Fruit fly (Drosophila melanogaster) whole organism, embryonic: ENCODE measurements around the gene DIP-kappa.

Experiments used
- Aef1 ChIP-seq: fragments of 200-800 bp; sonication (Bioruptor generic); IDR thresholded peaks from 3 replicates; pipeline ENCODE4 v1.3.6; 2022; ENCODE audit warnings: missing biosample characterization, missing genetic modification characterization
- BEAF-32 ChIP-seq: fragments of 200-800 bp; sonication (Bioruptor generic); optimal IDR thresholded peaks from 3 replicates; lab custom pipeline; 2017; ENCODE audit warnings: missing biosample characterization, missing genetic modification characterization, mild to moderate bottlenecking, moderate library complexity, missing genetic modification reagents
- CG10209 ChIP-seq: fragments of 200-800 bp; sonication (Bioruptor generic); optimal IDR thresholded peaks from 3 replicates; lab custom pipeline; 2017; ENCODE audit warnings: missing biosample characterization, mild to moderate bottlenecking, missing genetic modification characterization, missing genetic modification reagents
- CG10321 ChIP-seq: fragments of 200-800 bp; sonication (Bioruptor generic); IDR thresholded peaks from 2 replicates; pipeline ENCODE4 v1.3.6; 2022; ENCODE audit warnings: missing biosample characterization, missing genetic modification characterization
- CG10959 ChIP-seq: fragments of 200-800 bp; sonication (Bioruptor generic); IDR thresholded peaks from 2 replicates; pipeline ENCODE4 v1.3.6; 2022; ENCODE audit warnings: missing biosample characterization, missing genetic modification characterization
- CG12155 ChIP-seq: fragments of 200-800 bp; sonication (Bioruptor generic); optimal IDR thresholded peaks from 3 replicates; lab custom pipeline; 2016; ENCODE audit warnings: missing biosample characterization, missing genetic modification characterization
- CG14860 ChIP-seq: fragments of 200-800 bp; sonication (Bioruptor generic); IDR thresholded peaks from 3 replicates; pipeline ENCODE4 v1.3.6; 2022; ENCODE audit warnings: missing biosample characterization, missing genetic modification characterization; ENCODE audit not compliant: partially characterized antibody
- CG15269 ChIP-seq: fragments of 200-800 bp; sonication (Bioruptor generic); optimal IDR thresholded peaks from 2 replicates; lab custom pipeline; 2018; ENCODE audit warnings: missing biosample characterization, mild to moderate bottlenecking, missing genetic modification characterization, moderate library complexity
- CG15479 ChIP-seq: fragments of 200-800 bp; sonication (Bioruptor generic); optimal IDR thresholded peaks from 3 replicates; lab custom pipeline; 2019; ENCODE audit warnings: missing biosample characterization, mild to moderate bottlenecking, missing genetic modification characterization, moderate library complexity
- CG2116 ChIP-seq: fragments of 200-800 bp; sonication (Bioruptor generic); optimal IDR thresholded peaks from 3 replicates; lab custom pipeline; 2018; ENCODE audit warnings: missing biosample characterization, mild to moderate bottlenecking, missing genetic modification characterization
- CG31441 ChIP-seq: fragments of 200-800 bp; sonication (Bioruptor generic); IDR thresholded peaks from 2 replicates; pipeline ENCODE4 v1.3.6; 2022; ENCODE audit warnings: missing biosample characterization, missing genetic modification characterization
- CG32767 ChIP-seq: fragments of 200-800 bp; sonication (Bioruptor generic); IDR thresholded peaks from 2 replicates; pipeline ENCODE4 v1.3.6; 2022; ENCODE audit warnings: missing biosample characterization, missing genetic modification characterization
- CG32772 ChIP-seq: fragments of 200-800 bp; sonication (Bioruptor generic); IDR thresholded peaks from 2 replicates; pipeline ENCODE4 v1.3.6; 2022; ENCODE audit warnings: missing biosample characterization, missing genetic modification characterization
- CG3281 ChIP-seq: fragments of 200-800 bp; sonication (Bioruptor generic); optimal IDR thresholded peaks from 3 replicates; lab custom pipeline; 2017; ENCODE audit warnings: missing biosample characterization, mild to moderate bottlenecking, missing genetic modification characterization
- CG4707 ChIP-seq: fragments of 200-800 bp; sonication (Bioruptor generic); optimal IDR thresholded peaks from 2 replicates; lab custom pipeline; 2018; ENCODE audit warnings: missing biosample characterization, mild to moderate bottlenecking, missing genetic modification characterization, moderate library complexity
- CG6175 ChIP-seq: fragments of 200-800 bp; sonication (Bioruptor generic); IDR thresholded peaks from 3 replicates; pipeline ENCODE4 v1.3.6; 2022; ENCODE audit warnings: missing biosample characterization, missing genetic modification characterization
- CG8924 ChIP-seq: fragments of 200-800 bp; optimal IDR thresholded peaks from 3 replicates; lab custom pipeline; 2019; ENCODE audit warnings: missing biosample characterization, mild to moderate bottlenecking, missing genetic modification characterization, moderate library complexity
- Dp ChIP-seq: fragments of 200-800 bp; sonication (Bioruptor generic); optimal IDR thresholded peaks from 2 replicates; lab custom pipeline; 2018; ENCODE audit warnings: missing biosample characterization, mild to moderate bottlenecking, missing genetic modification characterization, moderate library complexity
- Elba2 ChIP-seq: fragments of 200-800 bp; sonication (Bioruptor generic); optimal IDR thresholded peaks from 3 replicates; lab custom pipeline; 2016; ENCODE audit warnings: missing biosample characterization, missing genetic modification characterization
- Gug ChIP-seq: fragments of 200-800 bp; sonication (Bioruptor generic); IDR thresholded peaks from 4 replicates; pipeline ENCODE4 v1.3.6; 2022; ENCODE audit warnings: missing biosample characterization, missing genetic modification characterization
- HLH54F ChIP-seq: fragments of 200-800 bp; sonication (Bioruptor generic); optimal IDR thresholded peaks from 3 replicates; lab custom pipeline; 2016; ENCODE audit warnings: missing biosample characterization, missing genetic modification characterization
- Meics ChIP-seq: fragments of 200-800 bp; sonication (Bioruptor generic); optimal IDR thresholded peaks from 2 replicates; lab custom pipeline; 2017; ENCODE audit warnings: missing biosample characterization, mild to moderate bottlenecking, missing genetic modification characterization
- NC2α ChIP-seq: fragments of 200-800 bp; sonication (Bioruptor generic); optimal IDR thresholded peaks from 2 replicates; lab custom pipeline; 2016; ENCODE audit warnings: missing biosample characterization, missing genetic modification characterization
- Nf-YA ChIP-seq: fragments of 200-800 bp; sonication (Bioruptor generic); IDR thresholded peaks from 2 replicates; pipeline ENCODE4 v1.3.6; 2022; ENCODE audit warnings: missing biosample characterization, missing genetic modification characterization
- Nf-YC ChIP-seq: fragments of 200-800 bp; optimal IDR thresholded peaks from 3 replicates; lab custom pipeline; 2019; ENCODE audit warnings: missing biosample characterization, mild to moderate bottlenecking, missing genetic modification characterization, moderate library complexity
- Opbp ChIP-seq: fragments of 200-800 bp; sonication (Bioruptor generic); IDR thresholded peaks from 3 replicates; pipeline ENCODE4 v1.3.6; 2022; ENCODE audit warnings: missing biosample characterization, missing genetic modification characterization; ENCODE audit not compliant: partially characterized antibody
- PHDP ChIP-seq: fragments of 200-800 bp; sonication (Bioruptor generic); optimal IDR thresholded peaks from 3 replicates; lab custom pipeline; 2018; ENCODE audit warnings: missing biosample characterization, mild to moderate bottlenecking, missing genetic modification characterization, moderate library complexity
- Sry-β ChIP-seq: fragments of 200-800 bp; sonication (Bioruptor generic); optimal IDR thresholded peaks from 2 replicates; lab custom pipeline; 2018; ENCODE audit warnings: missing biosample characterization, mild to moderate bottlenecking, missing genetic modification characterization, moderate library complexity
- YL-1 ChIP-seq: fragments of 200-800 bp; sonication (Bioruptor generic); optimal IDR thresholded peaks from 3 replicates; lab custom pipeline; 2017; ENCODE audit warnings: missing biosample characterization, mild to moderate bottlenecking, missing genetic modification characterization
- az2 ChIP-seq: fragments of 200-800 bp; sonication (Bioruptor generic); optimal IDR thresholded peaks from 3 replicates; lab custom pipeline; 2016; ENCODE audit warnings: missing biosample characterization, missing genetic modification characterization
- corto ChIP-seq: fragments of 200-800 bp; sonication (Bioruptor generic); optimal IDR thresholded peaks from 2 replicates; lab custom pipeline; 2016; ENCODE audit warnings: missing biosample characterization, mild to moderate bottlenecking, missing genetic modification characterization, moderate library complexity
- cwo ChIP-seq: fragments of 200-800 bp; sonication (Bioruptor generic); optimal IDR thresholded peaks from 3 replicates; lab custom pipeline; 2017; ENCODE audit warnings: missing biosample characterization, missing genetic modification characterization, mild to moderate bottlenecking, moderate library complexity, missing genetic modification reagents
- emc ChIP-seq: fragments of 200-800 bp; sonication (Bioruptor generic); optimal IDR thresholded peaks from 2 replicates; lab custom pipeline; 2016; ENCODE audit warnings: missing biosample characterization, missing genetic modification characterization
- en ChIP-seq: fragments of 200-800 bp; sonication (Bioruptor generic); optimal IDR thresholded peaks from 2 replicates; lab custom pipeline; 2016; ENCODE audit warnings: missing biosample characterization, missing genetic modification characterization
- gro ChIP-seq: fragments of 200-800 bp; sonication (Bioruptor generic); optimal IDR thresholded peaks from 2 replicates; lab custom pipeline; 2016; ENCODE audit warnings: missing biosample characterization, missing genetic modification characterization
- gsb ChIP-seq: fragments of 200-800 bp; sonication (Bioruptor generic); IDR thresholded peaks from 2 replicates; pipeline ENCODE4 v1.3.6; 2022; ENCODE audit warnings: missing biosample characterization, missing genetic modification characterization
- kah ChIP-seq: fragments of 200-800 bp; sonication (Bioruptor generic); optimal IDR thresholded peaks from 2 replicates; lab custom pipeline; 2018; ENCODE audit warnings: missing biosample characterization, mild to moderate bottlenecking, missing genetic modification characterization
- ken ChIP-seq: fragments of 200-800 bp; sonication (Bioruptor generic); IDR thresholded peaks from 3 replicates; pipeline ENCODE4 v1.3.6; 2022; ENCODE audit warnings: missing biosample characterization, missing genetic modification characterization
- lbe ChIP-seq: fragments of 200-800 bp; sonication (Bioruptor generic); optimal IDR thresholded peaks from 2 replicates; lab custom pipeline; 2016; ENCODE audit warnings: missing biosample characterization, mild to moderate bottlenecking, missing genetic modification characterization
- maf-S ChIP-seq: fragments of 200-800 bp; sonication (Bioruptor generic); optimal IDR thresholded peaks from 2 replicates; lab custom pipeline; 2016; ENCODE audit warnings: missing biosample characterization, missing genetic modification characterization
- onecut ChIP-seq: fragments of 200-800 bp; sonication (Bioruptor generic); IDR thresholded peaks from 2 replicates; pipeline ENCODE4 v1.3.6; 2022; ENCODE audit warnings: missing biosample characterization, missing genetic modification characterization
- org-1 ChIP-seq: fragments of 200-800 bp; sonication (Bioruptor generic); optimal IDR thresholded peaks from 2 replicates; lab custom pipeline; 2017; ENCODE audit warnings: missing biosample characterization, missing genetic modification characterization
- otp ChIP-seq: fragments of 200-800 bp; sonication (Bioruptor generic); IDR thresholded peaks from 3 replicates; pipeline ENCODE4, ENCODE4 v1.3.6; 2022; ENCODE audit warnings: missing biosample characterization, missing genetic modification characterization
- pb ChIP-seq: fragments of 200-800 bp; sonication (Bioruptor generic); optimal IDR thresholded peaks from 3 replicates; lab custom pipeline; 2016; ENCODE audit warnings: missing biosample characterization, missing genetic modification characterization
- ranshi ChIP-seq: fragments of 200-800 bp; sonication (Bioruptor generic); IDR thresholded peaks from 2 replicates; pipeline ENCODE4 v1.3.6; 2022; ENCODE audit warnings: missing biosample characterization, missing genetic modification characterization
- ro ChIP-seq: fragments of 200-800 bp; sonication (Bioruptor generic); IDR thresholded peaks from 2 replicates; pipeline ENCODE4 v1.3.6; 2022; ENCODE audit warnings: missing biosample characterization, missing genetic modification characterization
- row ChIP-seq: fragments of 200-800 bp; sonication (Bioruptor generic); IDR thresholded peaks from 3 replicates; pipeline ENCODE4 v1.3.6; 2022; ENCODE audit warnings: missing biosample characterization, missing genetic modification characterization
- scrt ChIP-seq: fragments of 200-800 bp; sonication (Bioruptor generic); optimal IDR thresholded peaks from 2 replicates; lab custom pipeline; 2018; ENCODE audit warnings: missing biosample characterization, mild to moderate bottlenecking, missing genetic modification characterization, moderate library complexity
- seq ChIP-seq: fragments of 200-800 bp; sonication (Bioruptor generic); IDR thresholded peaks from 2 replicates; pipeline ENCODE4 v1.3.6; 2022; ENCODE audit warnings: missing biosample characterization, missing genetic modification characterization
- stwl ChIP-seq: fragments of 200-800 bp; sonication (Bioruptor generic); optimal IDR thresholded peaks from 3 replicates; lab custom pipeline; 2018; ENCODE audit warnings: missing biosample characterization, mild to moderate bottlenecking, missing genetic modification characterization, moderate library complexity
- vfl ChIP-seq: fragments of 200-800 bp; sonication (Bioruptor generic); optimal IDR thresholded peaks from 2 replicates; lab custom pipeline; 2016; ENCODE audit warnings: missing biosample characterization, missing genetic modification characterization
- vvl ChIP-seq: fragments of 200-800 bp; sonication (Bioruptor generic); IDR thresholded peaks from 2 replicates; pipeline ENCODE4 v1.3.6; 2022; ENCODE audit warnings: missing biosample characterization, missing genetic modification characterization

Gene DIP-kappa

DNA sequence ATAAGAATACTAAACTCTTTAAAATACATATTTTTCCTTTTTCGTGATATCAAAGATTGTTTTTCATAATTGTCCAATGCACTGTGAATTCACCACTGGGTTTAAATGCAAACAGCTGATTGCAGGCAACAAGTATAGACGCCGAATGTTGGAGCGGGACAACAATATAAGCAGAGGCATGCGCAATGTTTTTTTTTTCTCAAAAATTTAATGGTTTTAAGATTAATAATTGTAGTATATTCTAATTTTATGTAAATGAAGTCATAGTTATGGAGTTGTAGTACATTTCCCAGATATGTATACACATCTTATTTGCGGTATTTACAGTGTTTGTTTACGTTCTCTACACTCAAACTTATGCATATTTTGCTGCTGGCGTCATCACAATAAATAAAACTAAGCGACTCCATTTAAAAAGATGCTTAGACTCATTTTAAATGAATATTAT, 76.6 kb downstream of the DIP-kappa start (continued):
- TF ChIP-seq CG6175 (GFP tag; lab: Robert Waterston, UW) (no peak), Elba2 (GFP tag; lab: Kevin White, UChicago) (no peak), CG8924 (tag; lab: Kevin White, UChicago) (no peak), cwo (no peak), emc (GFP tag; lab: Kevin White, UChicago) (no peak), ranshi (GFP tag; lab: Robert Waterston, UW) (no peak), row (GFP tag; lab: Robert Waterston, UW) (peak; percentile 34; the same call in 1 of the 3 replicates), CG10321 (GFP tag; lab: Robert Waterston, UW) (peak; percentile 94), CG15269 (tag; lab: Kevin White, UChicago) (no peak), CG12155 (GFP tag; lab: Kevin White, UChicago) (no peak), gro (GFP tag; lab: Kevin White, UChicago) (no peak), gsb (GFP tag; lab: Robert Waterston, UW) (no peak), stwl (peak; percentile 6), CG32772 (GFP tag; lab: Robert Waterston, UW) (no peak), CG15479 (GFP tag; lab: Kevin White, UChicago) (peak; percentile 37), CG10959 (GFP tag; lab: Robert Waterston, UW) (no peak), NC2α (GFP tag; lab: Kevin White, UChicago) (no peak), BEAF-32 (GFP tag; lab: Kevin White, UChicago) (no peak), maf-S (GFP tag; lab: Kevin White, UChicago) (no peak), Meics (no peak), org-1 (GFP tag; lab: Kevin White, UChicago) (no peak), lbe (peak; percentile 42), pb (GFP tag; lab: Kevin White, UChicago) (no peak), CG10209 (GFP tag; lab: Kevin White, UChicago) (no peak), HLH54F (no peak), Nf-YC (tag; lab: Kevin White, UChicago) (no peak), Opbp (no peak), otp (no peak), Gug (GFP tag; lab: Robert Waterston, UW) (no peak), Sry-β (GFP tag; lab: Kevin White, UChicago) (no peak), kah (GFP tag; lab: Kevin White, UChicago) (peak; percentile 80), scrt (GFP tag; lab: Kevin White, UChicago) (peak; percentile 100), Dp (no peak), CG31441 (GFP tag; lab: Robert Waterston, UW) (no peak), ro (GFP tag; lab: Robert Waterston, UW) (no peak), en (GFP tag; lab: Kevin White, UChicago) (no peak), corto (GFP tag; lab: Kevin White, UChicago) (no peak), CG4707 (GFP tag; lab: Kevin White, UChicago) (no peak), Aef1 (GFP tag; lab: Robert Waterston, UW) (no peak), CG14860 (GFP tag; lab: Robert Waterston, UW) (no peak), onecut (GFP tag; lab: Robert Waterston, UW) (peak; percentile 10; the same call in 1 of the 2 replicates), PHDP (tag; lab: Kevin White, UChicago) (no peak), ken (GFP tag; lab: Robert Waterston, UW) (no peak), az2 (GFP tag; lab: Kevin White, UChicago) (no peak), CG2116 (no peak), Nf-YA (GFP tag; lab: Robert Waterston, UW) (no peak), seq (GFP tag; lab: Robert Waterston, UW) (no peak), CG32767 (GFP tag; lab: Robert Waterston, UW) (peak; percentile 25; the same call in 1 of the 2 replicates), vfl (no peak), YL-1 (GFP tag; lab: Kevin White, UChicago) (peak; percentile 65), vvl (GFP tag; lab: Robert Waterston, UW) (peak; percentile 22; the same call in 1 of the 2 replicates), CG3281 (GFP tag; lab: Kevin White, UChicago) (no peak)
